Worm (Caenorhabditis elegans): Measurements from ENCODE around the gene aat-6.
A peak's percentile ranks its signal among the peaks of the same experiment; 100 is the strongest.

The aat-6 gene

ce11 chrV:11470210-11470713, at the start of gene aat-6:
Gene aat-6 (minus strand): TSS chrV:11470663.
- TF ChIP-seq xnd-1 (tag; optimal IDR thresholded peaks at IDR 0.05) (no peak), nhr-80 (tag; optimal IDR thresholded peaks at IDR 0.05) (peak; percentile 92), ets-4 (GFP tag; optimal IDR thresholded peaks at IDR 0.05) (peak; percentile 38), let-607 (tag; optimal IDR thresholded peaks at IDR 0.05) (peak in 1 of 2 experiments; percentile 23), ZK185.1 (tag; optimal IDR thresholded peaks at IDR 0.05; ENCODE audit: poor library complexity, severe bottlenecking) (no peak)

DNA sequence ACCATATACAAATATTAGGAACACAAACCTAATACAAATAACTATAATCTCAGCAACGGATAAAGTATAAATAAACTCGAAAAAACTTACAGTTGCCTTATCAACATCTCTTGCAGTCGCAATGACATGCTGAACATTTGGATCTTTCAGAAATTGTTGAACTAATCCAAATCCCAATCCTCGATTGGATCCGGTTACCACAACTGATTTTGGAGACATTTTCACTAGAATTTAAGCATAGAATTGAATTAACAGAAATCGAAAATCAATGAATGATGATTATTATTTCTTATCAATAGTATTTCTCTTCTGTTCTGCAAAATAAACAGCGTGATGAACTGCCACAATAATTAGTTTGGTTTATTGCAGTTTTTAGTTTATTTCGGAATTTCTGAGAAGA, 49.8 kb upstream of the aat-6 start, which contains the start of the genes C55A6.11 and C55A6.7:
C55A6.11 (plus strand) TSS at position 301 of the 400 bp plus-strand sequence.
C55A6.7 (minus strand) TSS at position 316 of the 400 bp plus-strand sequence.
- TF ChIP-seq hlh-12 (tag; optimal IDR thresholded peaks at IDR 0.05): no peak
- no peak for TF ChIP-seq let-526 (GFP tag; IDR thresholded peaks at IDR 0.05)
- TF ChIP-seq F22D6.2 (tag; optimal IDR thresholded peaks at IDR 0.05): no peak
- TF ChIP-seq nhr-80 (tag; optimal IDR thresholded peaks at IDR 0.05): no peak
- TF ChIP-seq efl-1 (GFP tag; optimal IDR thresholded peaks at IDR 0.05): no peak
- no peak for TF ChIP-seq madf-10 (tag; optimal IDR thresholded peaks at IDR 0.05)
- TF ChIP-seq ceh-27 (GFP tag; optimal IDR thresholded peaks at IDR 0.05): no peak
- TF ChIP-seq B0261.1 (tag; optimal IDR thresholded peaks at IDR 0.05): no peak
- no peak for TF ChIP-seq unc-130 (GFP tag; optimal IDR thresholded peaks at IDR 0.05)
- no peak for TF ChIP-seq ztf-18 (tag; optimal IDR thresholded peaks at IDR 0.05)
- TF ChIP-seq attf-3 (GFP tag; conservative IDR thresholded peaks at IDR 0.05): no peak
- TF ChIP-seq ekl-4 (GFP tag; IDR thresholded peaks at IDR 0.05): no peak
- no peak for TF ChIP-seq K11D2.4 (GFP tag; IDR thresholded peaks at IDR 0.05)
- TF ChIP-seq dox-1 (GFP tag; IDR thresholded peaks at IDR 0.05): no peak
- TF ChIP-seq Y53F4B.3 (GFP tag; IDR thresholded peaks at IDR 0.05): no peak

DNA sequence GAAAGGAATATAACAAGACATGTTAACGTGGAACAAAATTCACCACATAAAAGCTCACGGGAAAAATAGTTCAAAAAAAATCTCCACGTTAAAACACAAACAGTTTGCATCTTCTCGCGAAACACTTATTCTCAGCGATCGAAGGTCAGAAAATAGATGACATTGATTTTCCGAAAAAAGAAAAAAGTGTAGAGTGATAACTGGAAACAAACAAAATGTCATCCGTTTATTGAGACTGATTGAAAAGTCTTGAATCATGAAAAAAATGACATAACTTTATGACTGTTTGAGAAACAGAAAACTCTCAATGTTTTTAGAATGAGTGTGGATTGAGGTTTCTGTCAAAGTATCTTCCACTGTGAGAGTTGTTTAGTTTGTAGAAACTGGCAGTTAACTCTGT, 47.3 kb upstream of the aat-6 start, which contains the start of gene C55A6.4:
C55A6.4 (minus strand) TSS at position 101 of the 400 bp plus-strand sequence.
- TF ChIP-seq lin-26 (GFP tag; IDR thresholded peaks at IDR 0.05) (no peak), attf-3 (GFP tag; conservative IDR thresholded peaks at IDR 0.05) (no peak)

DNA sequence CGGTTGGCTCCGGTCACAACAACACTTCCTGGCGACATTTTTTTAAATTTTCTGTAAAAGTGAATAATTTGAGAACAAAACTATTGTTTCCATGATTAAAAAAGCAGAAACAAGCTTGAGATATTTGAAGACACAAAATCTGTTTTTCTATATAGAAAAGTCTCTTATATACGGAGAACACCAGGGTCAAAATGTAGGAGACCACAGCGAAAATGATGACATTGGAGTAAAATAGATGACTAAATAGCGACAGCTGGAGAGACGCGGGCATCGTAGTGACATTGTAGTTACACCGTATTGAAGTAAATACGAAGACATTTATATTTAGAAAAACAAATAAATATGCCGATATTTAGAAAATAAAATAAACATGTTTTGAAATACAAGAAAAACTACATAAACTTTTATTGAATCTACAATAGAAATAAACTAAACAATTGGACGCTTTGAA, 45.7 kb upstream of the aat-6 start, which contains the start of gene sdz-8:
sdz-8 (minus strand) TSS at position 51 of the 451 bp plus-strand sequence.
- TF ChIP-seq lsl-1 (GFP tag; optimal IDR thresholded peaks at IDR 0.05) (no peak), mes-4 (tag; optimal IDR thresholded peaks at IDR 0.05) (no peak), sea-2 (GFP tag; IDR thresholded peaks at IDR 0.05) (no peak), mel-28 (tag; optimal IDR thresholded peaks at IDR 0.05; ENCODE audit: borderline replicate concordance) (no peak), F57C9.4 (tag; optimal IDR thresholded peaks at IDR 0.05) (no peak), gei-17 (GFP tag; optimal IDR thresholded peaks at IDR 0.05) (no peak), tbp1 (GFP tag; optimal IDR thresholded peaks at IDR 0.05) (no peak), madf-8 (GFP tag; conservative IDR thresholded peaks at IDR 0.05) (no peak), F23B12.7 (tag; optimal IDR thresholded peaks at IDR 0.05; ENCODE audit: insufficient read depth) (no peak), nfya-1 (tag; optimal IDR thresholded peaks at IDR 0.05; ENCODE audit: borderline replicate concordance, insufficient read depth) (no peak)

DNA sequence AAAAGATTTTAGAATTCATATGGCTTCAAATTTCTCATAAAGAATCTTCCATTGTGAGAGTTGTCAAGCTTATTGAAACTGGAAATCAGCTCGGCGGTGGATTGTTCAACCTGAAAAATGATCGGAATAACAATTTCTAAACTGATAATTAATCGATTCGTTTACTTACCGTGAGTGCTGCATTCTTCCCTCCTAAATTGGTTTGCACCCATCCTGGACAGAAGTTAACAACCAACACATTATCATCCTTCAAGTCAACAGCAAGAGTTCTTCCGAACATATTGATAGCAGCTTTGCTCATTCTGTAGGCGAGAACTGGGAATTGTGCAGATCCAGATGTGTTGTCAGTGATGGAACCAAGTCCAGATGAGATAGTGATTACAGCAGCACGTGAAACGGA, 44.7 kb upstream of the aat-6 start:
- TF ChIP-seq lag-1 (GFP tag; IDR thresholded peaks at IDR 0.05) (0 out of 2 replicates have a peak, but pooled peaks have one; percentile 27), sdz-38 (tag; optimal IDR thresholded peaks at IDR 0.05) (no peak)

All from whole organism, young adult.